Worm (Caenorhabditis elegans): ENCODE results near the gene set-15.
A peak's percentile ranks its signal among the peaks of the same experiment; 100 is the strongest.

Gene set-15

ce11 chrIV:4760378-4761084 is 19.5 kb downstream of the set-15 start, which contains the start of the genes memi-1 and cyp-31A3 (continued):
- TF ChIP-seq B0035.1 (tag; optimal IDR thresholded peaks at IDR 0.05) (no peak), somi-1 (GFP tag; optimal IDR thresholded peaks at IDR 0.05) (no peak), K12H6.12 (tag; optimal IDR thresholded peaks at IDR 0.05) (no peak), ceh-100 (GFP tag; IDR thresholded peaks at IDR 0.05) (no peak), lag-1 (GFP tag; IDR thresholded peaks at IDR 0.05) (no peak), ztf-26 (tag; optimal IDR thresholded peaks at IDR 0.05) (no peak), mel-28 (tag; optimal IDR thresholded peaks at IDR 0.05; ENCODE audit: borderline replicate concordance) (no peak), madf-3 (GFP tag; IDR thresholded peaks at IDR 0.05) (0 out of 2 replicates have a peak, but pooled peaks have one; percentile 31), nhr-80 (tag; optimal IDR thresholded peaks at IDR 0.05) (no peak), F22D6.2 (tag; optimal IDR thresholded peaks at IDR 0.05) (no peak), tlf-1 (GFP tag; optimal IDR thresholded peaks at IDR 0.05) (peak; percentile 54), K11D2.4 (GFP tag; IDR thresholded peaks at IDR 0.05) (no peak), F39B2.1 (GFP tag; IDR thresholded peaks at IDR 0.05) (no peak), lin-35 (GFP tag; optimal IDR thresholded peaks at IDR 0.05) (no peak), ceh-58 (GFP tag; IDR thresholded peaks at IDR 0.05) (no peak), cebp-2 (GFP tag; IDR thresholded peaks at IDR 0.05) (no peak)

ce11 chrIV:4758659-4759058 is 21.4 kb downstream of the set-15 start, which contains the start of gene Y17G9B.8:
Gene Y17G9B.8 (minus strand): TSS chrIV:4758840.
- TF ChIP-seq egrh-3 (GFP tag; IDR thresholded peaks at IDR 0.05) (no peak), dox-1 (GFP tag; IDR thresholded peaks at IDR 0.05) (no peak), madf-10 (tag; optimal IDR thresholded peaks at IDR 0.05) (no peak), T26A5.8 (tag; optimal IDR thresholded peaks at IDR 0.05) (no peak), rcor-1 (GFP tag; IDR thresholded peaks at IDR 0.05) (peak; percentile 40; the same call in 1 of the 2 replicates), Y95B8A.8 (GFP tag; IDR thresholded peaks at IDR 0.05) (no peak), B0336.3 (GFP tag; IDR thresholded peaks at IDR 0.05) (peak; percentile 75), lsl-1 (GFP tag; optimal IDR thresholded peaks at IDR 0.05) (peak; percentile 23), lag-1 (GFP tag; IDR thresholded peaks at IDR 0.05) (no peak), ceh-91 (GFP tag; IDR thresholded peaks at IDR 0.05) (no peak), F49E8.2 (tag; optimal IDR thresholded peaks at IDR 0.05; ENCODE audit: insufficient read depth) (peak; percentile 45), efl-1 (GFP tag; optimal IDR thresholded peaks at IDR 0.05) (no peak), akir-1 (GFP tag; optimal IDR thresholded peaks at IDR 0.05) (no peak), nhr-90 (tag; optimal IDR thresholded peaks at IDR 0.05) (no peak), F55B11.4 (tag; optimal IDR thresholded peaks at IDR 0.05; ENCODE audit: borderline replicate concordance, insufficient read depth) (no peak), F39B2.1 (GFP tag; IDR thresholded peaks at IDR 0.05) (0 out of 2 replicates have a peak, but pooled peaks have one; percentile 24), F37B4.10 (GFP tag; IDR thresholded peaks at IDR 0.05) (no peak), repo-1 (tag; optimal IDR thresholded peaks at IDR 0.05) (peak; percentile 11), lin-54 (GFP tag; optimal IDR thresholded peaks at IDR 0.05) (peak; percentile 45), sea-2 (GFP tag; IDR thresholded peaks at IDR 0.05) (no peak), nhr-27 (tag; optimal IDR thresholded peaks at IDR 0.05) (no peak), mcd-1 (GFP tag; IDR thresholded peaks at IDR 0.05) (0 out of 2 replicates have a peak, but pooled peaks have one; percentile 5), xnd-1 (tag; optimal IDR thresholded peaks at IDR 0.05) (peak; percentile 32), nfya-1 (tag; optimal IDR thresholded peaks at IDR 0.05; ENCODE audit: borderline replicate concordance, insufficient read depth) (no peak), lin-26 (GFP tag; IDR thresholded peaks at IDR 0.05) (peak; percentile 44; the same call in 1 of the 2 replicates), snpc-1.3 (tag; optimal IDR thresholded peaks at IDR 0.05; ENCODE audit: insufficient read depth) (peak; percentile 11), ceh-27 (GFP tag; optimal IDR thresholded peaks at IDR 0.05) (peak; percentile 2), sdz-38 (tag; optimal IDR thresholded peaks at IDR 0.05) (no peak), ceh-58 (GFP tag; IDR thresholded peaks at IDR 0.05) (no peak), cebp-1 (GFP tag; IDR thresholded peaks at IDR 0.05) (no peak), cebp-1 (tag; optimal IDR thresholded peaks at IDR 0.05) (peak; percentile 11), ztf-18 (tag; optimal IDR thresholded peaks at IDR 0.05) (peak; percentile 9), snpc-3.4 (tag; optimal IDR thresholded peaks at IDR 0.05) (peak; percentile 67), gei-17 (GFP tag; optimal IDR thresholded peaks at IDR 0.05) (no peak)

Measured in whole organism, young adult.